Worm (Caenorhabditis elegans) whole organism, young adult: ENCODE data around the gene W08A12.2.

ENCODE experiments used
- D2030.7 ChIP-seq: fragments of 200-800 bp; sonication (Bioruptor generic); IDR thresholded peaks from 2 replicates; pipeline ENCODE4 v1.3.6; 2022; ENCODE audit warnings: missing genetic modification reagents, missing genetic modification characterization, missing compliant biosample characterization
- F57C9.4 ChIP-seq: sonication (generic microtip); optimal IDR thresholded peaks from 2 replicates; lab custom pipeline; 2017; ENCODE audit warnings: mild to moderate bottlenecking, missing genetic modification characterization, missing compliant biosample characterization
- ceh-58 ChIP-seq: fragments of 200-800 bp; sonication (Bioruptor generic); IDR thresholded peaks from 2 replicates; pipeline ENCODE4 v1.3.6; 2022; ENCODE audit warnings: missing genetic modification characterization, missing compliant biosample characterization
- dpff-1 ChIP-seq: sonication (generic microtip); optimal IDR thresholded peaks from 2 replicates; lab custom pipeline; 2017; ENCODE audit warnings: mild to moderate bottlenecking, missing genetic modification characterization, missing compliant biosample characterization
- lsy-27 ChIP-seq: sonication (generic microtip); optimal IDR thresholded peaks from 2 replicates; lab custom pipeline; 2017; ENCODE audit warnings: missing genetic modification characterization, mild to moderate bottlenecking, missing compliant biosample characterization, antibody characterized with exemption, missing genotype, borderline replicate concordance; ENCODE audit not compliant: insufficient read depth
- madf-8 ChIP-seq: fragments of 200-800 bp; sonication (Bioruptor generic); conservative IDR thresholded peaks from 2 replicates; pipeline ENCODE4 v1.3.6; 2022; ENCODE audit warnings: missing genetic modification reagents, missing genetic modification characterization, missing compliant biosample characterization
- mcd-1 ChIP-seq: fragments of 200-800 bp; sonication (Bioruptor generic); IDR thresholded peaks from 2 replicates; pipeline ENCODE4 v1.3.6; 2022; ENCODE audit warnings: missing genetic modification reagents, missing genetic modification characterization, missing compliant biosample characterization

- TF ChIP-seq D2030.7 (no peak), ceh-58 (no peak), F57C9.4 (tag; lab: Kevin White, UChicago) (no peak), madf-8 (GFP tag; lab: Robert Waterston, UW) (no peak), mcd-1 (no peak), dpff-1 (tag; lab: Kevin White, UChicago) (no peak), lsy-27 (no peak)
Observed at ce11 chrV:3695254-3695653, 9.6 kb upstream of the W08A12.2 start.
